Worm (Caenorhabditis elegans) whole organism, late embryonic: ENCODE results near the gene srw-135.

Experiments
- ama-1 ChIP-seq: fragments of 150-350 bp; optimal IDR thresholded peaks from 2 replicates; lab custom pipeline; 2014
- ceh-34 ChIP-seq: sonication (generic microtip); optimal IDR thresholded peaks from 2 replicates; lab custom pipeline; 2016; ENCODE audit warnings: mild to moderate bottlenecking, missing genetic modification characterization, missing compliant biosample characterization
- dmd-4 ChIP-seq: sonication (generic microtip); optimal IDR thresholded peaks from 2 replicates; lab custom pipeline; 2016; ENCODE audit warnings: borderline replicate concordance, missing genetic modification characterization, missing compliant biosample characterization
- elt-2 ChIP-seq: sonication (generic microtip); optimal IDR thresholded peaks from 2 replicates; lab custom pipeline; 2016; ENCODE audit warnings: missing genetic modification reagents, missing genetic modification characterization, missing compliant biosample characterization
- eyg-1 ChIP-seq: sonication (generic microtip); optimal IDR thresholded peaks from 2 replicates; lab custom pipeline; 2016; ENCODE audit warnings: missing genotype, missing genetic modification characterization, missing compliant biosample characterization
- odd-2 ChIP-seq: sonication (generic microtip); optimal IDR thresholded peaks from 2 replicates; lab custom pipeline; 2017; ENCODE audit warnings: antibody characterized with exemption, mild to moderate bottlenecking, missing genetic modification characterization, missing compliant biosample characterization
- pat-9 ChIP-seq: fragments of 200-800 bp; sonication (Bioruptor generic); optimal IDR thresholded peaks from 2 replicates; lab custom pipeline; 2018; ENCODE audit warnings: mild to moderate bottlenecking, missing genetic modification characterization, moderate library complexity, missing compliant biosample characterization
- tbx-2 ChIP-seq: sonication (generic microtip); optimal IDR thresholded peaks from 2 replicates; lab custom pipeline; 2016; ENCODE audit warnings: missing genetic modification characterization, missing compliant biosample characterization

DNA sequence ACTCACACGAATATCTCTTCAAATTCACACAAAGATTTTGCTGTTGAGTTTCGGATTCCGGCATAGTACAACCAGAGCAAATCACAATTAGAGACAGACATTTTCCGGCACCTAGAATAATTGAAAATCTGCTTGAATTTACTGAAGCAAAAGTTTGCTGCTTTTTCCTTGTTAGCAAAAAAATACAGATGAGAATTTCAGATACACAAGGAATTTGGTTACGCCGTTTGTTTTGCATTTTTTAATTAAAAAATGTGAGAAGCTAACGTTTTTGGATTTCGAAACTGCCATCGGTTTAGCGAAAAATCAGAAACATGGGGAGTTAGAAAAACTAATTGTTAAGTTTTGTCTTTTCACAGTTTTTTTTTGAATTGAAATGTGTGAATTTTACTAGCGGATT, 31.3 kb downstream of the srw-135 start, which contains the start of gene srw-118:
- TF ChIP-seq ama-1 = no peak
- no peak for TF ChIP-seq tbx-2 (tag; lab: Kevin White, UChicago)
- TF ChIP-seq pat-9 (tag; lab: Kevin White, UChicago) = no peak
- TF ChIP-seq odd-2 (tag; lab: Kevin White, UChicago) = no peak
- TF ChIP-seq elt-2 (tag; lab: Kevin White, UChicago) = no peak
- no peak for TF ChIP-seq eyg-1 (tag; lab: Kevin White, UChicago)
- no peak for TF ChIP-seq dmd-4
- no peak for TF ChIP-seq ceh-34 (tag; lab: Kevin White, UChicago)
